Fruit fly (Drosophila melanogaster) whole organism: ENCODE measurements around the gene grsm.

Experiments
- CG8478 ChIP-seq: fragments of >200 bp; optimal IDR thresholded peaks from 2 replicates; lab custom pipeline; 2018; ENCODE audit warnings: inconsistent platforms
- psq ChIP-seq: fragments of >200 bp; optimal IDR thresholded peaks from 2 replicates; lab custom pipeline; 2017
- usp ChIP-seq: fragments of >200 bp; optimal IDR thresholded peaks from 2 replicates; lab custom pipeline; 2017; ENCODE audit warnings: missing biosample characterization, missing genetic modification characterization, mixed read lengths

- no peak for TF ChIP-seq usp
- no peak for TF ChIP-seq psq (lab: Kevin White, UChicago)
- no peak for TF ChIP-seq CG8478 (lab: Kevin White, UChicago)
Observed at dm6 chr3R:12995047-12995446, 27.5 kb upstream of the grsm start, which contains the start of gene yellow-f2.
